Worm (Caenorhabditis elegans): ENCODE results near the gene pgp-5.

DNA sequence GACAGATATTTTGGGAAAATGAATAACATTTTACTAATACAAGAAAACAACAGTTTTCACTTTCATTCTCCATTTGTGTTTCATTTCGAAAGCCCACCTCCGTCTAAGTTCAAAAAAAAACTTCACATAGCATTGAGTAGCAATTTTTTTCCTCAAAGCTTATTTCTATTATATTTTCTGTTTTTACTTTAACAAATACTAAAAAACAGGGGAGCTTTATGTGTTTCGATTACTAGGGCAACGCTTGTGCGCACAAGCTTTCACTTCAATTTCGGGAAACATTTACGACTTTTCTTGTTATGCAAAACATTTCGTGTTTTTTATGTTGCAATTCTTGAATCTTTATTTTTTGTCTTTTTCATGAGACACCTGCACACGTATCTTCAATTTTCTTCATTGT, 26.8 kb upstream of the pgp-5 start, which contains the start of gene T21E8.5:
- no peak for TF ChIP-seq cog-1 (tag; optimal IDR thresholded peaks at IDR 0.05)
- no peak for TF ChIP-seq flt-1 (GFP tag; IDR thresholded peaks at IDR 0.05)
- no peak for TF ChIP-seq klf-2 (GFP tag; conservative IDR thresholded peaks at IDR 0.05)
- TF ChIP-seq med-1 (GFP tag; optimal IDR thresholded peaks at IDR 0.05; ENCODE audit: insufficient read depth): no peak
